Fruit fly (Drosophila melanogaster) whole organism, embryonic: ENCODE results near the gene CG3448.

Experiments
- CG10979 ChIP-seq: fragments of 200-800 bp; sonication (Bioruptor generic); optimal IDR thresholded peaks from 2 replicates; lab custom pipeline; 2018; ENCODE audit warnings: missing biosample characterization, mild to moderate bottlenecking, missing genetic modification characterization, moderate library complexity
- CG11560 ChIP-seq: fragments of 200-800 bp; sonication (Bioruptor generic); IDR thresholded peaks from 3 replicates; pipeline ENCODE4 v1.3.6; 2022; ENCODE audit warnings: missing biosample characterization, missing genetic modification characterization
- CG12071 ChIP-seq: fragments of 200-800 bp; sonication (Bioruptor generic); optimal IDR thresholded peaks from 3 replicates; lab custom pipeline; 2018; ENCODE audit warnings: missing biosample characterization, mild to moderate bottlenecking, missing genetic modification characterization
- CG15269 ChIP-seq: fragments of 200-800 bp; sonication (Bioruptor generic); optimal IDR thresholded peaks from 2 replicates; lab custom pipeline; 2018; ENCODE audit warnings: missing biosample characterization, mild to moderate bottlenecking, missing genetic modification characterization, moderate library complexity
- CG15514 ChIP-seq: fragments of 200-800 bp; sonication (Bioruptor generic); optimal IDR thresholded peaks from 3 replicates; lab custom pipeline; 2017; ENCODE audit warnings: missing biosample characterization, missing genetic modification characterization, mild to moderate bottlenecking, moderate library complexity, missing genetic modification reagents
- CG18011 ChIP-seq: fragments of 200-800 bp; sonication (Bioruptor generic); optimal IDR thresholded peaks from 2 replicates; lab custom pipeline; 2017; ENCODE audit warnings: missing biosample characterization, missing genetic modification characterization, mild to moderate bottlenecking, moderate library complexity, missing genotype
- CG2116 ChIP-seq: fragments of 200-800 bp; sonication (Bioruptor generic); optimal IDR thresholded peaks from 3 replicates; lab custom pipeline; 2018; ENCODE audit warnings: missing biosample characterization, mild to moderate bottlenecking, missing genetic modification characterization
- CG2129 ChIP-seq: fragments of 200-800 bp; sonication (Bioruptor generic); IDR thresholded peaks from 2 replicates; pipeline ENCODE4 v1.3.6; 2022; ENCODE audit warnings: missing biosample characterization, missing genetic modification characterization; ENCODE audit not compliant: partially characterized antibody
- CG30403 ChIP-seq: fragments of 200-800 bp; sonication (Bioruptor generic); optimal IDR thresholded peaks from 3 replicates; lab custom pipeline; 2016; ENCODE audit warnings: missing biosample characterization, missing genetic modification characterization
- CG32772 ChIP-seq: fragments of 200-800 bp; sonication (Bioruptor generic); IDR thresholded peaks from 2 replicates; pipeline ENCODE4 v1.3.6; 2022; ENCODE audit warnings: missing biosample characterization, missing genetic modification characterization
- CG4360 ChIP-seq: fragments of 200-800 bp; sonication (Bioruptor generic); IDR thresholded peaks from 2 replicates; pipeline ENCODE4 v1.3.6; 2022; ENCODE audit warnings: missing biosample characterization, missing genetic modification characterization
- CG4730 ChIP-seq: fragments of 200-800 bp; sonication (Bioruptor generic); IDR thresholded peaks from 2 replicates; pipeline ENCODE4 v1.3.6; 2022; ENCODE audit warnings: missing biosample characterization, missing genetic modification characterization
- CG7372 ChIP-seq: fragments of 200-800 bp; sonication (Bioruptor generic); IDR thresholded peaks from 2 replicates; pipeline ENCODE4 v1.3.6; 2022; ENCODE audit warnings: missing biosample characterization, missing genetic modification characterization
- CG8765 ChIP-seq: fragments of 200-800 bp; sonication (Bioruptor generic); IDR thresholded peaks from 2 replicates; pipeline ENCODE4 v1.3.6; 2022; ENCODE audit warnings: missing biosample characterization, missing genetic modification characterization
- CkIIα-i1 ChIP-seq: fragments of 200-800 bp; sonication (Bioruptor generic); IDR thresholded peaks from 2 replicates; pipeline ENCODE4 v1.3.6; 2022; ENCODE audit warnings: missing biosample characterization, missing genetic modification characterization
- CrebB ChIP-seq: fragments of 200-800 bp; sonication (Bioruptor generic); optimal IDR thresholded peaks from 3 replicates; lab custom pipeline; 2018; ENCODE audit warnings: missing biosample characterization, mild to moderate bottlenecking, missing genetic modification characterization
- Deaf1 ChIP-seq: fragments of 200-800 bp; optimal IDR thresholded peaks from 3 replicates; lab custom pipeline; 2019; ENCODE audit warnings: missing biosample characterization, mild to moderate bottlenecking, missing genetic modification characterization, moderate library complexity
- Dfd ChIP-seq, 2 experiments: fragments of >200 bp; optimal IDR thresholded peaks; 2 replicates each; lab custom pipeline; 2017; ENCODE audit warnings: missing biosample characterization in 2 of 2, missing genetic modification characterization in 2 of 2
- Dip2 ChIP-seq: fragments of 200-800 bp; sonication (Bioruptor generic); IDR thresholded peaks from 2 replicates; pipeline ENCODE4 v1.3.6; 2022; ENCODE audit warnings: missing biosample characterization, missing genetic modification characterization
- E2f2 ChIP-seq: fragments of 200-800 bp; sonication (Bioruptor generic); IDR thresholded peaks from 2 replicates; pipeline ENCODE4 v1.3.6; 2022; ENCODE audit warnings: missing biosample characterization, missing genetic modification characterization
- Ets97D ChIP-seq: fragments of 200-800 bp; sonication (Bioruptor generic); optimal IDR thresholded peaks from 3 replicates; lab custom pipeline; 2016; ENCODE audit warnings: missing biosample characterization, missing genetic modification characterization
- HLH4C ChIP-seq: fragments of 200-800 bp; sonication (Bioruptor generic); IDR thresholded peaks from 3 replicates; pipeline ENCODE4 v1.3.6; 2022; ENCODE audit warnings: missing biosample characterization, missing genetic modification characterization; ENCODE audit not compliant: partially characterized antibody
- Hmx ChIP-seq: fragments of 200-800 bp; sonication (Bioruptor generic); optimal IDR thresholded peaks from 2 replicates; lab custom pipeline; 2016; ENCODE audit warnings: missing biosample characterization, missing genetic modification characterization
- Hr78 ChIP-seq, 2 experiments: fragments of 200-800 bp in 1 of 2; fragments of >200 bp in 1 of 2; sonication (Bioruptor generic) in 1 of 2; optimal IDR thresholded peaks; 2 replicates each; lab custom pipeline; 2017 to 2019; ENCODE audit warnings: missing biosample characterization in 2 of 2, missing genetic modification characterization in 2 of 2, mild to moderate bottlenecking in 1 of 2, moderate library complexity in 1 of 2
- Lpt ChIP-seq: fragments of >200 bp; optimal IDR thresholded peaks from 2 replicates; lab custom pipeline; 2018; ENCODE audit warnings: missing biosample characterization, missing genetic modification characterization
- Oli ChIP-seq: fragments of 200-800 bp; sonication (Bioruptor generic); optimal IDR thresholded peaks from 2 replicates; lab custom pipeline; 2018; ENCODE audit warnings: missing biosample characterization, mild to moderate bottlenecking, missing genetic modification characterization, moderate library complexity
- PHDP ChIP-seq: fragments of 200-800 bp; sonication (Bioruptor generic); optimal IDR thresholded peaks from 3 replicates; lab custom pipeline; 2018; ENCODE audit warnings: missing biosample characterization, mild to moderate bottlenecking, missing genetic modification characterization, moderate library complexity
- Poxn ChIP-seq: fragments of 200-800 bp; sonication (Bioruptor generic); IDR thresholded peaks from 2 replicates; pipeline ENCODE4 v1.3.6; 2022; ENCODE audit warnings: missing biosample characterization, missing genetic modification characterization
- Ravus ChIP-seq: fragments of 200-800 bp; sonication (Bioruptor generic); IDR thresholded peaks from 2 replicates; pipeline ENCODE4 v1.3.6; 2022; ENCODE audit warnings: missing biosample characterization, missing genetic modification characterization
- Sry-β ChIP-seq: fragments of 200-800 bp; sonication (Bioruptor generic); optimal IDR thresholded peaks from 2 replicates; lab custom pipeline; 2018; ENCODE audit warnings: missing biosample characterization, mild to moderate bottlenecking, missing genetic modification characterization, moderate library complexity
- Stat92E ChIP-seq, 3 experiments: fragments of >200 bp in 2 of 3; fragments of 200-800 bp in 1 of 3; sonication (Bioruptor generic) in 1 of 3; optimal IDR thresholded peaks; 2 replicates each; lab custom pipeline; 2017 to 2019; ENCODE audit warnings: missing biosample characterization in 3 of 3, missing genetic modification characterization in 3 of 3, mild to moderate bottlenecking in 1 of 3, moderate library complexity in 1 of 3
- aop ChIP-seq: fragments of 200-800 bp; sonication (Bioruptor generic); IDR thresholded peaks from 2 replicates; pipeline ENCODE4 v1.3.6; 2022; ENCODE audit warnings: missing biosample characterization, missing genetic modification characterization
- bab2 ChIP-seq: fragments of 200-800 bp; sonication (Bioruptor generic); optimal IDR thresholded peaks from 2 replicates; lab custom pipeline; 2016; ENCODE audit warnings: missing biosample characterization, missing genetic modification characterization
- ci ChIP-seq: fragments of 200-800 bp; sonication (Bioruptor generic); IDR thresholded peaks from 3 replicates; pipeline ENCODE4 v1.3.6; 2022; ENCODE audit warnings: missing biosample characterization, missing genetic modification characterization
- dmrt99B ChIP-seq: fragments of 200-800 bp; sonication (Bioruptor generic); optimal IDR thresholded peaks from 2 replicates; lab custom pipeline; 2018; ENCODE audit warnings: missing biosample characterization, mild to moderate bottlenecking, missing genetic modification characterization, moderate library complexity
- emc ChIP-seq: fragments of 200-800 bp; sonication (Bioruptor generic); optimal IDR thresholded peaks from 2 replicates; lab custom pipeline; 2016; ENCODE audit warnings: missing biosample characterization, missing genetic modification characterization
- fd64A ChIP-seq: fragments of 200-800 bp; sonication (Bioruptor generic); optimal IDR thresholded peaks from 3 replicates; lab custom pipeline; 2018; ENCODE audit warnings: missing biosample characterization, mild to moderate bottlenecking, missing genetic modification characterization
- gem ChIP-seq: fragments of 200-800 bp; sonication (Bioruptor generic); optimal IDR thresholded peaks from 2 replicates; lab custom pipeline; 2019; ENCODE audit warnings: missing biosample characterization, mild to moderate bottlenecking, missing genetic modification characterization, moderate library complexity
- hbn ChIP-seq: fragments of 200-800 bp; sonication (Bioruptor generic); IDR thresholded peaks from 2 replicates; pipeline ENCODE4 v1.3.6; 2022; ENCODE audit warnings: missing biosample characterization, missing genetic modification characterization; ENCODE audit not compliant: partially characterized antibody
- kah ChIP-seq: fragments of 200-800 bp; sonication (Bioruptor generic); optimal IDR thresholded peaks from 2 replicates; lab custom pipeline; 2018; ENCODE audit warnings: missing biosample characterization, mild to moderate bottlenecking, missing genetic modification characterization
- knrl ChIP-seq: fragments of 200-800 bp; sonication (Bioruptor generic); IDR thresholded peaks from 3 replicates; pipeline ENCODE4 v1.3.6; 2022; ENCODE audit warnings: missing biosample characterization, missing genetic modification characterization; ENCODE audit not compliant: partially characterized antibody
- lab ChIP-seq: fragments of 200-800 bp; sonication (Bioruptor generic); optimal IDR thresholded peaks from 3 replicates; lab custom pipeline; 2017; ENCODE audit warnings: missing biosample characterization, missing genetic modification characterization, mild to moderate bottlenecking, moderate library complexity, missing genetic modification reagents
- nerfin-1 ChIP-seq: fragments of 200-800 bp; sonication (Bioruptor generic); optimal IDR thresholded peaks from 3 replicates; lab custom pipeline; 2019; ENCODE audit warnings: missing biosample characterization, mild to moderate bottlenecking, missing genetic modification characterization, moderate library complexity
- pb ChIP-seq: fragments of 200-800 bp; sonication (Bioruptor generic); optimal IDR thresholded peaks from 3 replicates; lab custom pipeline; 2016; ENCODE audit warnings: missing biosample characterization, missing genetic modification characterization
- rib ChIP-seq: fragments of 200-800 bp; sonication (Bioruptor generic); IDR thresholded peaks from 2 replicates; pipeline ENCODE4 v1.3.6; 2022; ENCODE audit warnings: missing biosample characterization, missing genetic modification characterization
- sd ChIP-seq: fragments of 200-800 bp; sonication (Bioruptor generic); optimal IDR thresholded peaks from 3 replicates; lab custom pipeline; 2018; ENCODE audit warnings: missing biosample characterization, mild to moderate bottlenecking, missing genetic modification characterization, moderate library complexity
- wek ChIP-seq: fragments of 200-800 bp; sonication (Bioruptor generic); optimal IDR thresholded peaks from 3 replicates; lab custom pipeline; 2018; ENCODE audit warnings: missing biosample characterization, mild to moderate bottlenecking, missing genetic modification characterization, moderate library complexity
- zfh1 ChIP-seq: fragments of 200-800 bp; sonication (Bioruptor generic); IDR thresholded peaks from 3 replicates; pipeline ENCODE4 v1.3.6; 2022; ENCODE audit warnings: missing biosample characterization, missing genetic modification characterization

The CG3448 gene

dm6 chr3L:9460775-9461491 is 9.6 kb upstream of the CG3448 start, which contains the start of the genes CG3434 and CG44838 (continued):
- TF ChIP-seq knrl (GFP tag; lab: Robert Waterston, UW) (0 out of 3 replicates have a peak, but pooled peaks have one; percentile 18), E2f2 (peak; percentile 78), CG4730 (GFP tag; lab: Robert Waterston, UW) (peak; percentile 48; the same call in 1 of the 2 replicates), zfh1 (peak; percentile 68; the same call in 2 of the 3 replicates), Dfd (GFP tag; optimal IDR thresholded peaks at IDR 0.05; lab: Kevin White, UChicago) (no peak), hbn (GFP tag; lab: Robert Waterston, UW) (no peak), ci (peak; percentile 79; the same call in 2 of the 3 replicates), Sry-β (GFP tag; lab: Kevin White, UChicago) (peak; percentile 97), CG12071 (GFP tag; lab: Kevin White, UChicago) (peak; percentile 18), wek (GFP tag; lab: Kevin White, UChicago) (no peak), CG11560 (tag; lab: Robert Waterston, UW) (no peak; the same call in 2 of the 3 replicates), Ravus (GFP tag; lab: Robert Waterston, UW) (no peak; the same call in 1 of the 2 replicates), sd (tag; lab: Kevin White, UChicago) (peak; percentile 49), HLH4C (GFP tag; lab: Robert Waterston, UW) (peak; percentile 44; the same call in 1 of the 3 replicates), CG15269 (tag; lab: Kevin White, UChicago) (peak; percentile 85), CG7372 (GFP tag; lab: Robert Waterston, UW) (peak; percentile 57; the same call in 1 of the 2 replicates), emc (no peak), Deaf1 (tag; lab: Kevin White, UChicago) (peak; percentile 58), CG30403 (GFP tag; lab: Kevin White, UChicago) (peak; percentile 88), CG18011 (peak; percentile 58), Hmx (GFP tag; lab: Kevin White, UChicago) (peak; percentile 26), CG32772 (GFP tag; lab: Robert Waterston, UW) (peak; percentile 65), CG2129 (no peak), Stat92E (GFP tag; optimal IDR thresholded peaks at IDR 0.05; lab: Kevin White, UChicago) (peak in 1 of 3 experiments; percentile 54), Poxn (GFP tag; lab: Robert Waterston, UW) (0 out of 2 replicates have a peak, but pooled peaks have one; percentile 28), PHDP (tag; lab: Kevin White, UChicago) (peak; percentile 81), lab (peak; percentile 85), CG15514 (GFP tag; lab: Kevin White, UChicago) (peak; percentile 90), bab2 (GFP tag; lab: Kevin White, UChicago) (peak; percentile 76), kah (GFP tag; lab: Kevin White, UChicago) (no peak), gem (tag; lab: Kevin White, UChicago) (peak; percentile 88), aop (GFP tag; lab: Robert Waterston, UW) (no peak), pb (GFP tag; lab: Kevin White, UChicago) (no peak), nerfin-1 (tag; lab: Kevin White, UChicago) (peak; percentile 68), CG8765 (GFP tag; lab: Robert Waterston, UW) (peak; percentile 64), rib (no peak), Ets97D (GFP tag; lab: Kevin White, UChicago) (peak; percentile 78), Oli (tag; lab: Kevin White, UChicago) (peak; percentile 73), fd64A (GFP tag; lab: Kevin White, UChicago) (peak; percentile 15), CkIIα-i1 (GFP tag; lab: Robert Waterston, UW) (no peak), Hr78 (GFP tag; optimal IDR thresholded peaks at IDR 0.05; lab: Kevin White, UChicago) (peak in 1 of 2 experiments; percentile 7), dmrt99B (peak; percentile 74), Dip2 (no peak), CG4360 (GFP tag; lab: Robert Waterston, UW) (0 out of 2 replicates have a peak, but pooled peaks have one; percentile 34), CrebB (tag; lab: Kevin White, UChicago) (peak; percentile 38), Lpt (GFP tag; lab: Kevin White, UChicago) (no peak), CG10979 (tag; lab: Kevin White, UChicago) (peak; percentile 73), CG2116 (GFP tag; lab: Kevin White, UChicago) (peak; percentile 88)
